Fruit fly (Drosophila melanogaster) whole organism, prepupa: ENCODE data around the gene CheA75a.

ENCODE experiments used
- CG10631 ChIP-seq: fragments of 200-800 bp; sonication (Bioruptor generic); optimal IDR thresholded peaks from 2 replicates; lab custom pipeline; 2016; ENCODE audit warnings: missing biosample characterization, missing genetic modification characterization
- CG10669 ChIP-seq: fragments of 200-800 bp; sonication (Bioruptor generic); optimal IDR thresholded peaks from 3 replicates; lab custom pipeline; 2018; ENCODE audit warnings: missing biosample characterization, mild to moderate bottlenecking, missing genetic modification characterization, moderate library complexity
- CG11294 ChIP-seq: fragments of 200-800 bp; sonication (Bioruptor generic); IDR thresholded peaks from 2 replicates; pipeline ENCODE4 v1.3.6; 2022; ENCODE audit warnings: missing biosample characterization, missing genetic modification characterization
- CG11762 ChIP-seq: fragments of 200-800 bp; sonication (Bioruptor generic); optimal IDR thresholded peaks from 3 replicates; lab custom pipeline; 2016; ENCODE audit warnings: missing biosample characterization, missing genetic modification characterization; ENCODE audit not compliant: insufficient read depth
- CG11902 ChIP-seq: fragments of 200-800 bp; sonication (Bioruptor generic); optimal IDR thresholded peaks from 3 replicates; lab custom pipeline; 2016; ENCODE audit warnings: missing biosample characterization, missing genetic modification characterization
- CG15336 ChIP-seq: fragments of 200-800 bp; sonication (Bioruptor generic); IDR thresholded peaks from 2 replicates; pipeline ENCODE4 v1.3.6; 2022; ENCODE audit warnings: missing biosample characterization, missing genetic modification characterization
- CG1621 ChIP-seq: fragments of 200-800 bp; sonication (Bioruptor generic); optimal IDR thresholded peaks from 3 replicates; lab custom pipeline; 2018; ENCODE audit warnings: missing biosample characterization, mild to moderate bottlenecking, missing genetic modification characterization
- CG16779 ChIP-seq: fragments of 200-800 bp; sonication (Bioruptor generic); optimal IDR thresholded peaks from 3 replicates; lab custom pipeline; 2017; ENCODE audit warnings: missing biosample characterization, mild to moderate bottlenecking, missing genetic modification characterization
- CG3032 ChIP-seq: fragments of 200-800 bp; optimal IDR thresholded peaks from 2 replicates; lab custom pipeline; 2019; ENCODE audit warnings: missing biosample characterization, mild to moderate bottlenecking, missing genetic modification characterization, moderate library complexity
- CG31627 ChIP-seq: fragments of 200-800 bp; sonication (Bioruptor generic); optimal IDR thresholded peaks from 3 replicates; lab custom pipeline; 2016; ENCODE audit warnings: missing biosample characterization, missing genetic modification characterization
- CG32006 ChIP-seq: fragments of 200-800 bp; sonication (Bioruptor generic); optimal IDR thresholded peaks from 3 replicates; lab custom pipeline; 2017; ENCODE audit warnings: missing biosample characterization, mild to moderate bottlenecking, missing genetic modification characterization
- CG4318 ChIP-seq: fragments of 200-800 bp; sonication (Bioruptor generic); optimal IDR thresholded peaks from 3 replicates; lab custom pipeline; 2017; ENCODE audit warnings: missing biosample characterization, mild to moderate bottlenecking, missing genetic modification characterization
- CG6163 ChIP-seq: fragments of 200-800 bp; sonication (Bioruptor generic); IDR thresholded peaks from 3 replicates; pipeline ENCODE4 v1.3.6; 2022; ENCODE audit warnings: missing biosample characterization, missing genetic modification characterization
- CG6276 ChIP-seq: fragments of 200-800 bp; sonication (Bioruptor generic); optimal IDR thresholded peaks from 2 replicates; lab custom pipeline; 2017; ENCODE audit warnings: missing biosample characterization, mild to moderate bottlenecking, missing genetic modification characterization
- CG6792 ChIP-seq: fragments of 200-800 bp; sonication (Bioruptor generic); optimal IDR thresholded peaks from 3 replicates; lab custom pipeline; 2016; ENCODE audit warnings: missing biosample characterization, missing genetic modification characterization
- CG6808 ChIP-seq: fragments of 200-800 bp; sonication (Bioruptor generic); optimal IDR thresholded peaks from 3 replicates; lab custom pipeline; 2017; ENCODE audit warnings: missing biosample characterization, missing genetic modification characterization, mild to moderate bottlenecking, moderate library complexity, missing genetic modification reagents
- CG6854 ChIP-seq: fragments of 200-800 bp; sonication (Bioruptor generic); optimal IDR thresholded peaks from 2 replicates; lab custom pipeline; 2017; ENCODE audit warnings: missing biosample characterization, mild to moderate bottlenecking, missing genetic modification characterization
- CG7368 ChIP-seq: fragments of 200-800 bp; sonication (Bioruptor generic); optimal IDR thresholded peaks from 3 replicates; lab custom pipeline; 2016; ENCODE audit warnings: missing biosample characterization, missing genetic modification characterization
- CG8119 ChIP-seq: fragments of 200-800 bp; sonication (Bioruptor generic); IDR thresholded peaks from 3 replicates; pipeline ENCODE4 v1.3.6; 2022; ENCODE audit warnings: missing biosample characterization, missing genetic modification characterization
- CG8319 ChIP-seq: fragments of 200-800 bp; sonication (Bioruptor generic); optimal IDR thresholded peaks from 3 replicates; lab custom pipeline; 2016; ENCODE audit warnings: missing biosample characterization, missing genetic modification characterization
- CG9139 ChIP-seq: fragments of 200-800 bp; sonication (Bioruptor generic); optimal IDR thresholded peaks from 3 replicates; lab custom pipeline; 2017; ENCODE audit warnings: missing biosample characterization, mild to moderate bottlenecking, missing genetic modification characterization
- Eip75B ChIP-seq: fragments of 200-800 bp; sonication (Bioruptor generic); optimal IDR thresholded peaks from 3 replicates; lab custom pipeline; 2016; ENCODE audit warnings: missing biosample characterization, missing genetic modification characterization
- Eip78C ChIP-seq: fragments of 200-800 bp; sonication (Bioruptor generic); peaks from one replicate; lab custom pipeline; 2016; ENCODE audit warnings: missing biosample characterization, missing genetic modification characterization
- Eip93F ChIP-seq: fragments of 200-800 bp; sonication (Bioruptor generic); optimal IDR thresholded peaks from 2 replicates; lab custom pipeline; 2016; ENCODE audit warnings: missing biosample characterization, mild to moderate bottlenecking, missing genetic modification characterization
- Ets96B ChIP-seq: fragments of 200-800 bp; optimal IDR thresholded peaks from 2 replicates; lab custom pipeline; 2019; ENCODE audit warnings: missing biosample characterization, mild to moderate bottlenecking, missing genetic modification characterization, moderate library complexity
- Hr4 ChIP-seq: fragments of 200-800 bp; sonication (Bioruptor generic); optimal IDR thresholded peaks from 3 replicates; lab custom pipeline; 2016; ENCODE audit warnings: missing biosample characterization, missing genetic modification characterization
- OdsH ChIP-seq: fragments of 200-800 bp; sonication (Bioruptor generic); optimal IDR thresholded peaks from 3 replicates; lab custom pipeline; 2016; ENCODE audit warnings: missing biosample characterization, missing genetic modification characterization
- Smox ChIP-seq: fragments of 200-800 bp; sonication (Bioruptor generic); optimal IDR thresholded peaks from 3 replicates; lab custom pipeline; 2016; ENCODE audit warnings: missing biosample characterization, missing genetic modification characterization
- Sox102F ChIP-seq: fragments of 200-800 bp; sonication (Bioruptor generic); optimal IDR thresholded peaks from 2 replicates; lab custom pipeline; 2016; ENCODE audit warnings: missing biosample characterization, mild to moderate bottlenecking, missing genetic modification characterization
- Sox15 ChIP-seq: fragments of 200-800 bp; sonication (Bioruptor generic); optimal IDR thresholded peaks from 3 replicates; lab custom pipeline; 2016; ENCODE audit warnings: missing biosample characterization, missing genetic modification characterization
- acj6 ChIP-seq: fragments of 200-800 bp; sonication (Bioruptor generic); optimal IDR thresholded peaks from 3 replicates; lab custom pipeline; 2016; ENCODE audit warnings: missing biosample characterization, missing genetic modification characterization
- dac ChIP-seq: fragments of 200-800 bp; sonication (Bioruptor generic); optimal IDR thresholded peaks from 2 replicates; lab custom pipeline; 2017; ENCODE audit warnings: missing biosample characterization, mild to moderate bottlenecking, missing genetic modification characterization
- dsx ChIP-seq: fragments of 200-800 bp; optimal IDR thresholded peaks from 3 replicates; lab custom pipeline; 2019; ENCODE audit warnings: missing biosample characterization, mild to moderate bottlenecking, missing genetic modification characterization, moderate library complexity; ENCODE audit not compliant: poor library complexity, severe bottlenecking
- eg ChIP-seq: fragments of 200-800 bp; sonication (Bioruptor generic); IDR thresholded peaks from 3 replicates; pipeline ENCODE4 v1.3.6; 2022; ENCODE audit warnings: missing biosample characterization, missing genetic modification characterization
- fd85E ChIP-seq: fragments of 200-800 bp; sonication (Bioruptor generic); optimal IDR thresholded peaks from 3 replicates; lab custom pipeline; 2016; ENCODE audit warnings: missing biosample characterization, missing genetic modification characterization
- fkh ChIP-seq: fragments of 200-800 bp; sonication (Bioruptor generic); optimal IDR thresholded peaks from 3 replicates; lab custom pipeline; 2017; ENCODE audit warnings: missing biosample characterization, mild to moderate bottlenecking, missing genetic modification characterization, moderate library complexity
- lz ChIP-seq: fragments of 200-800 bp; sonication (Bioruptor generic); optimal IDR thresholded peaks from 3 replicates; lab custom pipeline; 2016; ENCODE audit warnings: missing biosample characterization, missing genetic modification characterization
- net ChIP-seq: fragments of 200-800 bp; sonication (Bioruptor generic); optimal IDR thresholded peaks from 3 replicates; lab custom pipeline; 2016; ENCODE audit warnings: missing biosample characterization, missing genetic modification characterization
- pdm3 ChIP-seq: fragments of 200-800 bp; sonication (Bioruptor generic); optimal IDR thresholded peaks from 3 replicates; lab custom pipeline; 2016; ENCODE audit warnings: missing biosample characterization, missing genetic modification characterization
- salr ChIP-seq, 2 experiments: fragments of 200-800 bp; sonication (Bioruptor generic); optimal IDR thresholded peaks; 3 replicates each; lab custom pipeline; 2016 to 2018; ENCODE audit warnings: missing biosample characterization in 2 of 2, missing genetic modification characterization in 2 of 2, mild to moderate bottlenecking in 1 of 2
- ss ChIP-seq, 2 experiments: fragments of 200-800 bp; sonication (Bioruptor generic); optimal IDR thresholded peaks; 2 replicates in 1 of 2; 3 replicates in 1 of 2; lab custom pipeline; 2017 to 2018; ENCODE audit warnings: mild to moderate bottlenecking in 2 of 2, missing biosample characterization in 2 of 2, missing genetic modification characterization in 2 of 2, moderate library complexity in 1 of 2
- vri ChIP-seq: fragments of 200-800 bp; sonication (Bioruptor generic); optimal IDR thresholded peaks from 3 replicates; lab custom pipeline; 2016; ENCODE audit warnings: missing biosample characterization, mild to moderate bottlenecking, missing genetic modification characterization

The CheA75a gene

DNA sequence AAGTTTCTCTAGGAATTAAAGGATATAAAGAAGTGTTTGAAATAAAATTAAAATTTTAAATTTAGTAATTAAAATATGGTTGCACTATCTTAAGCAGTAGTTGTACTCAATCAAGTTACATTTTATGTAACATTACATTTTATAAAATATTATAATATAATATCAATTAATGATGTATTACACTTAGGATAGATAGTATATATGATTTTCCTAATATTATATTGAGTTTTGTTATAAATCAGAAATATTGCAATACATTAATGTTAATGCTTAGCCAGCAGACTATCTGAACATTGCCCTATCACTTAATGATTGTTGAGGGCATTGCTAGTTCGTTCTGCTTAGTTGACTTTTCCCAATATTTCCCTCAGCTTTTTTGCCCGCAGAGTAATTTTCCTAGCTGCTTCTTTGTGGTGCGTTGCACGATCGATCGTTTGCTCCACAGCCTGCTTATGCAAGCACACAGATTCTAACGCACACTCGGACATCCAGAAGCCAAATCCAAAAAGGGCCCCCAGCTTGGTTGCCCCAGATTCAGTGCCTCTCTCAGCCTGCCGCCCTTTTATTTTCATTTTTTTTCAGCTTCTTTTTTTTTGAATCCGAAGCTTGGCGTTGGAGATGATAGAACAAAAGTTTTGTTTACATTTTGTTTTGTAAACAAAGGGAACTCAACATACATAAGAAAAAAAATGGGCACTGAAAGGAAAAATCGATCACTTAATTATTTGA is 25.0 kb upstream of the CheA75a start:
- TF ChIP-seq CG1621 (tag; lab: Kevin White, UChicago) (no peak), CG16779 (tag; lab: Kevin White, UChicago) (no peak), CG6163 (0 out of 3 replicates have a peak, but pooled peaks have one; percentile 22), CG32006 (GFP tag; lab: Kevin White, UChicago) (peak; percentile 1), Eip78C (no peak), pdm3 (GFP tag; lab: Kevin White, UChicago) (no peak), CG6808 (GFP tag; lab: Kevin White, UChicago) (no peak), lz (GFP tag; lab: Kevin White, UChicago) (no peak)
- TF ChIP-seq, all 60 proteins: peak for 2

DNA sequence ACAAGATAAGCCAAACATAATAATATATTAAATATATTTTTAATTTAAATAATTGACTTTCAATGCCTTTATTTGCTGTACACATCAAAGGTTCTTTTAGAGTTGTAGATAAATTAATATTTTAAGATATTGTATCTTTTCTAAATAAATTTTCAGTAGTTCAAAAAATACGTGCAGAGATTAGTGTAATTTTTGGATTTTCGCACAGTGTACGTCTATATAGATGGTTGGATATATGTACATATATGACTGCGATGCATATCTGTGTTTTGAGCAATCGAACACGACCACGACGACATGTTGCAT is 24.5 kb upstream of the CheA75a start:
- TF ChIP-seq CG6808 (GFP tag; lab: Kevin White, UChicago) = no peak
- no peak for TF ChIP-seq CG8119 (GFP tag; lab: Robert Waterston, UW)
- no peak for TF ChIP-seq CG6163
- TF ChIP-seq OdsH (GFP tag; lab: Kevin White, UChicago) = no peak
- TF ChIP-seq CG6276 (GFP tag; lab: Kevin White, UChicago) = no peak
- TF ChIP-seq CG8319 = no peak
- no peak for TF ChIP-seq Sox102F (GFP tag; lab: Kevin White, UChicago)
- TF ChIP-seq net (GFP tag; lab: Kevin White, UChicago) = no peak
- TF ChIP-seq CG6854 (GFP tag; lab: Kevin White, UChicago) = no peak
- TF ChIP-seq CG11294 (GFP tag; lab: Robert Waterston, UW) = no peak
- TF ChIP-seq dac (GFP tag; lab: Kevin White, UChicago) = no peak
- no peak for TF ChIP-seq vri (GFP tag; lab: Kevin White, UChicago)
- TF ChIP-seq Ets96B = no peak
- TF ChIP-seq Hr4 (GFP tag; lab: Kevin White, UChicago) = no peak
- TF ChIP-seq CG15336 (GFP tag; lab: Robert Waterston, UW) = no peak
- TF ChIP-seq salr (GFP tag; optimal IDR thresholded peaks at IDR 0.05; lab: Kevin White, UChicago) = no peak
- no peak for TF ChIP-seq CG10631 (GFP tag; lab: Kevin White, UChicago)
- no peak for TF ChIP-seq CG4318 (GFP tag; lab: Kevin White, UChicago)
- TF ChIP-seq, all 60 proteins: peak for 0

- TF ChIP-seq CG31627 (GFP tag; lab: Kevin White, UChicago) (no peak), pdm3 (GFP tag; lab: Kevin White, UChicago) (no peak), ss (GFP tag; optimal IDR thresholded peaks at IDR 0.05; lab: Kevin White, UChicago) (no peak), salr (GFP tag; optimal IDR thresholded peaks at IDR 0.05; lab: Kevin White, UChicago) (no peak), CG16779 (tag; lab: Kevin White, UChicago) (no peak), Eip93F (GFP tag; lab: Kevin White, UChicago) (no peak), dsx (GFP tag; lab: Kevin White, UChicago) (no peak), CG11762 (GFP tag; lab: Kevin White, UChicago) (no peak), fd85E (GFP tag; lab: Kevin White, UChicago) (no peak), CG3032 (tag; lab: Kevin White, UChicago) (no peak), CG8119 (GFP tag; lab: Robert Waterston, UW) (no peak), eg (no peak)
These were observed 23.4 kb upstream of the CheA75a start for dm6 chr3L:18228527-18228926.

DNA sequence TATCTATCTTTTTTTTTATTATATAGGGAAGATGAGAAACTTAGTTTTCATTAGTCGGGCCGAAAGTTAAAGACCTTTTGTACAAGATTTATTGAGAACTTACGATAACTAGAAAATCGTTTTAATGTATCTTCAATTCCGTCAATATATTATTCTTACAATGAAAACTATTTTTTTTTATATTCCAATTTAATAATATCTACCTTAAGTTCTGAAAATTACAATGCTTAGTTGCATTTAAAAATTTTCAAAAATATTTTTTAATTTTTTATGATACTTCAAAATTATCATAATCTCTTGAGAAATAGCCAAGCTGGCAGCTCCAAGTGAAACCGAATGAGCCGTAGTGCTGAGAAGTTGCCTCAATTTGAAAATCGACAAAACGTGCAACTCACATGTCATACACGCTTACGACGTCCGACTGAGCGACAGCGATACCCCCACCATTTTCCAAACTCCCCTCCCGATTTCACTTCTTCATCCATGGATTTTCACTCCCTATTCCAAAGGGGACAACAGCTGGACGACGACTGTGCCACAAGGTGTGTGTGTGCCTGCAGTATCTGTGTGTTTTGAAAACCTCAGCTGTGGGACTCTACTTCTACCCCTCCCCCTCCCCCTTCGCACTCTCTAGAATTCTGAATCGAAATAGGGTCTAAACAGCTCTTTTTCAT is 22.8 kb upstream of the CheA75a start:
- TF ChIP-seq CG3032 (tag; lab: Kevin White, UChicago) (no peak), fd85E (GFP tag; lab: Kevin White, UChicago) (no peak), CG31627 (GFP tag; lab: Kevin White, UChicago) (no peak), acj6 (no peak), Sox15 (GFP tag; lab: Kevin White, UChicago) (no peak), Eip78C (peak; percentile 28), CG7368 (GFP tag; lab: Kevin White, UChicago) (no peak), CG6854 (GFP tag; lab: Kevin White, UChicago) (no peak), fkh (GFP tag; lab: Kevin White, UChicago) (peak; percentile 6), CG1621 (tag; lab: Kevin White, UChicago) (no peak), CG9139 (GFP tag; lab: Kevin White, UChicago) (no peak), CG11902 (GFP tag; lab: Kevin White, UChicago) (no peak), CG6792 (GFP tag; lab: Kevin White, UChicago) (no peak), Eip75B (no peak), Smox (GFP tag; lab: Kevin White, UChicago) (no peak), Sox102F (GFP tag; lab: Kevin White, UChicago) (no peak), CG10669 (GFP tag; lab: Kevin White, UChicago) (no peak)
